Worm (Caenorhabditis elegans): Measurements from ENCODE around the gene srm-3.

ce11 chrIV:9680841-9681240 is 32.1 kb downstream of the srm-3 start, which contains the start of gene ins-8:
- TF ChIP-seq dao-5 (tag; optimal IDR thresholded peaks at IDR 0.05), result no peak
- no peak for TF ChIP-seq him-1 (tag; optimal IDR thresholded peaks at IDR 0.05)
- TF ChIP-seq W03F9.2 (tag; optimal IDR thresholded peaks at IDR 0.05), result no peak

Data from whole organism, L4/young adult.